Worm (Caenorhabditis elegans) whole organism, L4/young adult: ENCODE data around the gene ufl-1.

Experiments used
- W03F9.2 ChIP-seq: fragments of 150-350 bp; optimal IDR thresholded peaks from 2 replicates; lab custom pipeline; 2014; ENCODE audit warnings: missing biosample characterization, missing genetic modification characterization
- dao-5 ChIP-seq: sonication (generic microtip); optimal IDR thresholded peaks from 2 replicates; lab custom pipeline; 2016; ENCODE audit warnings: missing genotype, missing genetic modification characterization, moderate library complexity, missing compliant biosample characterization
- him-1 ChIP-seq: sonication (generic microtip); optimal IDR thresholded peaks from 2 replicates; lab custom pipeline; 2016; ENCODE audit warnings: missing genotype, missing genetic modification reagents, missing genetic modification characterization, missing compliant biosample characterization

ufl-1 gene

ce11 chrIV:7024829-7025228, 11.8 kb downstream of the ufl-1 start:
- TF ChIP-seq him-1 (tag; lab: Kevin White, UChicago), result no peak
- TF ChIP-seq W03F9.2, result no peak
- no peak for TF ChIP-seq dao-5 (tag; lab: Kevin White, UChicago)

- TF ChIP-seq dao-5 (tag; lab: Kevin White, UChicago), result no peak
- TF ChIP-seq W03F9.2, result no peak
- TF ChIP-seq him-1 (tag; lab: Kevin White, UChicago), result no peak
Observed at ce11 chrIV:7023858-7024257, 12.8 kb downstream of the ufl-1 start, which contains the start of gene adah-1. Gene adah-1, plus strand, starts transcription at chrIV:7024211.

ce11 chrIV:7023004-7023403, 13.7 kb downstream of the ufl-1 start:
- TF ChIP-seq dao-5 (tag; lab: Kevin White, UChicago), result no peak
- TF ChIP-seq him-1 (tag; lab: Kevin White, UChicago), result no peak
- TF ChIP-seq W03F9.2, result peak; percentile 55

- no peak for TF ChIP-seq him-1 (tag; lab: Kevin White, UChicago)
- no peak for TF ChIP-seq W03F9.2
- no peak for TF ChIP-seq dao-5 (tag; lab: Kevin White, UChicago)
Observed at ce11 chrIV:7022227-7022626, 14.4 kb downstream of the ufl-1 start.

ce11 chrIV:7020630-7021029, 16.0 kb downstream of the ufl-1 start:
- TF ChIP-seq W03F9.2, result no peak
- TF ChIP-seq him-1 (tag; lab: Kevin White, UChicago), result no peak
- TF ChIP-seq dao-5 (tag; lab: Kevin White, UChicago), result no peak

- no peak for TF ChIP-seq him-1 (tag; lab: Kevin White, UChicago)
- no peak for TF ChIP-seq dao-5 (tag; lab: Kevin White, UChicago)
- TF ChIP-seq W03F9.2, result no peak
Observed at ce11 chrIV:7018623-7019022, 18.0 kb downstream of the ufl-1 start.

ce11 chrIV:7017123-7017674, 19.5 kb downstream of the ufl-1 start, which contains the start of gene gldi-4:
Gene gldi-4, plus strand, starts transcription at chrIV:7017624.
- TF ChIP-seq dao-5 (tag; lab: Kevin White, UChicago) (no peak), W03F9.2 (no peak), him-1 (tag; lab: Kevin White, UChicago) (no peak)

ce11 chrIV:7016502-7016901, 20.2 kb downstream of the ufl-1 start:
- TF ChIP-seq W03F9.2, result no peak
- TF ChIP-seq him-1 (tag; lab: Kevin White, UChicago), result no peak
- TF ChIP-seq dao-5 (tag; lab: Kevin White, UChicago), result no peak

- TF ChIP-seq dao-5 (tag; lab: Kevin White, UChicago) (no peak), W03F9.2 (peak; percentile 38)
Observed at ce11 chrIV:7012731-7013445, 23.8 kb downstream of the ufl-1 start.

- TF ChIP-seq dao-5 (tag; lab: Kevin White, UChicago), result no peak
Observed at ce11 chrIV:7012214-7012613, 24.4 kb downstream of the ufl-1 start.

- no peak for TF ChIP-seq W03F9.2
- no peak for TF ChIP-seq dao-5 (tag; lab: Kevin White, UChicago)
- TF ChIP-seq him-1 (tag; lab: Kevin White, UChicago), result no peak
Observed at ce11 chrIV:7011728-7012127, 24.9 kb downstream of the ufl-1 start, which contains the start of gene trxr-1. Gene trxr-1, plus strand, starts transcription at chrIV:7011954.

ce11 chrIV:7010835-7011234, 25.8 kb downstream of the ufl-1 start, which contains the start of gene C25A8.1:
Gene C25A8.1, plus strand, starts transcription at chrIV:7011135.
- no peak for TF ChIP-seq W03F9.2
- no peak for TF ChIP-seq dao-5 (tag; lab: Kevin White, UChicago)
- TF ChIP-seq him-1 (tag; lab: Kevin White, UChicago), result no peak

- no peak for TF ChIP-seq him-1 (tag; lab: Kevin White, UChicago)
Observed at ce11 chrIV:7010195-7010594, 26.5 kb downstream of the ufl-1 start.

- no peak for TF ChIP-seq him-1 (tag; lab: Kevin White, UChicago)
- no peak for TF ChIP-seq W03F9.2
- TF ChIP-seq dao-5 (tag; lab: Kevin White, UChicago), result no peak
Observed at ce11 chrIV:7009531-7009930, 27.1 kb downstream of the ufl-1 start, which contains the start of gene C25A8.2. Gene C25A8.2, plus strand, starts transcription at chrIV:7009831.

- TF ChIP-seq him-1 (tag; lab: Kevin White, UChicago) (no peak), W03F9.2 (no peak), dao-5 (tag; lab: Kevin White, UChicago) (no peak)
Observed at ce11 chrIV:7003323-7003722, 33.3 kb downstream of the ufl-1 start, which contains the start of gene cht-3. Gene cht-3, plus strand, starts transcription at chrIV:7003623.
